Fruit fly (Drosophila melanogaster): ENCODE measurements around the gene RpS19a.

dm6 chrX:16640260-16641100 is 2.8 kb downstream of the RpS19a start, which contains the start of the genes SNRPG and mthl1:
- TF ChIP-seq CG8478 (optimal IDR thresholded peaks at IDR 0.05) (no peak), psq (optimal IDR thresholded peaks at IDR 0.05) (no peak), Dll (optimal IDR thresholded peaks at IDR 0.05) (no peak)

All from whole organism.